Worm (Caenorhabditis elegans) whole organism, early embryonic: ENCODE measurements around the gene rga-3.

Experiments
- B0310.2 ChIP-seq: sonication (generic microtip); optimal IDR thresholded peaks from 2 replicates; lab custom pipeline; 2016; ENCODE audit warnings: mild to moderate bottlenecking, missing genetic modification characterization, missing compliant biosample characterization
- F13C5.2 ChIP-seq: sonication (generic microtip); optimal IDR thresholded peaks from 2 replicates; lab custom pipeline; 2017; ENCODE audit warnings: mild to moderate bottlenecking, missing genetic modification characterization, inconsistent platforms, missing compliant biosample characterization
- aly-1 ChIP-seq: sonication (generic microtip); optimal IDR thresholded peaks from 2 replicates; lab custom pipeline; 2016; ENCODE audit warnings: missing genetic modification characterization, missing compliant biosample characterization
- ama-1 ChIP-seq: fragments of 150-350 bp; optimal IDR thresholded peaks from 2 replicates; lab custom pipeline; 2014
- ceh-13 ChIP-seq: fragments of 200-800 bp; sonication (Bioruptor generic); optimal IDR thresholded peaks from 2 replicates; lab custom pipeline; 2018; ENCODE audit warnings: mild to moderate bottlenecking, missing genetic modification characterization, missing compliant biosample characterization
- ceh-36 ChIP-seq: sonication (generic microtip); optimal IDR thresholded peaks from 2 replicates; lab custom pipeline; 2016; ENCODE audit warnings: missing genetic modification characterization, inconsistent platforms, missing compliant biosample characterization
- ets-7 ChIP-seq: sonication (generic microtip); optimal IDR thresholded peaks from 2 replicates; lab custom pipeline; 2016; ENCODE audit warnings: missing genotype, missing genetic modification characterization, missing compliant biosample characterization
- flt-1 ChIP-seq: fragments of 200-800 bp; sonication (Bioruptor generic); IDR thresholded peaks from 2 replicates; pipeline ENCODE4 v1.3.6; 2022; ENCODE audit warnings: missing genetic modification characterization, missing compliant biosample characterization
- hmbx-1 ChIP-seq: sonication (generic microtip); optimal IDR thresholded peaks from 2 replicates; lab custom pipeline; 2016; ENCODE audit warnings: mild to moderate bottlenecking, missing genetic modification characterization, missing compliant biosample characterization
- hmg-4 ChIP-seq: fragments of 200-800 bp; sonication (Bioruptor generic); optimal IDR thresholded peaks from 2 replicates; lab custom pipeline; 2018; ENCODE audit warnings: mild to moderate bottlenecking, missing genetic modification characterization, missing compliant biosample characterization
- hnd-1 ChIP-seq: sonication (generic microtip); optimal IDR thresholded peaks from 2 replicates; lab custom pipeline; 2016; ENCODE audit warnings: missing genetic modification characterization, missing compliant biosample characterization
- pes-1 ChIP-seq: fragments of 200-800 bp; sonication (Bioruptor generic); IDR thresholded peaks from 2 replicates; pipeline ENCODE4 v1.3.6; 2022; ENCODE audit warnings: missing genetic modification reagents, missing genetic modification characterization, missing compliant biosample characterization
- scrt-1 ChIP-seq: fragments of 200-800 bp; sonication (Bioruptor generic); IDR thresholded peaks from 2 replicates; pipeline ENCODE4 v1.3.6; 2022; ENCODE audit warnings: missing genetic modification characterization, missing compliant biosample characterization
- sea-1 ChIP-seq: fragments of 200-800 bp; sonication (Bioruptor generic); conservative IDR thresholded peaks from 2 replicates; pipeline ENCODE4 v1.3.6; 2022; ENCODE audit warnings: missing genetic modification characterization, missing compliant biosample characterization
- tbx-11 ChIP-seq: fragments of 200-800 bp; sonication (Bioruptor generic); IDR thresholded peaks from 2 replicates; pipeline ENCODE4 v1.3.6; 2022; ENCODE audit warnings: missing genetic modification characterization, missing compliant biosample characterization
- tbx-37 ChIP-seq: fragments of 200-800 bp; sonication (Bioruptor generic); conservative IDR thresholded peaks from 2 replicates; pipeline ENCODE4 v1.3.6; 2022; ENCODE audit warnings: missing genetic modification reagents, missing genetic modification characterization, missing compliant biosample characterization
- tra-4 ChIP-seq: sonication (generic microtip); optimal IDR thresholded peaks from 2 replicates; lab custom pipeline; 2017; ENCODE audit warnings: missing genetic modification characterization, missing compliant biosample characterization

The rga-3 gene

ce11 chrV:5704467-5704866 is 13.2 kb upstream of the rga-3 start:
- TF ChIP-seq hnd-1 (tag; lab: Kevin White, UChicago) (no peak), hmbx-1 (tag; lab: Kevin White, UChicago) (no peak), tra-4 (tag; lab: Kevin White, UChicago) (no peak), ama-1 (lab: Kevin White, UChicago) (no peak), ceh-13 (GFP tag; lab: Kevin White, UChicago) (no peak), pes-1 (GFP tag; lab: Robert Waterston, UW) (no peak), F13C5.2 (tag; lab: Kevin White, UChicago) (no peak), sea-1 (no peak), scrt-1 (GFP tag; lab: Robert Waterston, UW) (no peak), flt-1 (GFP tag; lab: Robert Waterston, UW) (no peak), tbx-37 (GFP tag; lab: Robert Waterston, UW) (no peak), ets-7 (tag; lab: Kevin White, UChicago) (no peak), aly-1 (tag; lab: Kevin White, UChicago) (no peak), B0310.2 (tag; lab: Kevin White, UChicago) (no peak), ceh-36 (tag; lab: Kevin White, UChicago) (no peak), hmg-4 (GFP tag; lab: Kevin White, UChicago) (no peak), tbx-11 (GFP tag; lab: Robert Waterston, UW) (no peak)

DNA sequence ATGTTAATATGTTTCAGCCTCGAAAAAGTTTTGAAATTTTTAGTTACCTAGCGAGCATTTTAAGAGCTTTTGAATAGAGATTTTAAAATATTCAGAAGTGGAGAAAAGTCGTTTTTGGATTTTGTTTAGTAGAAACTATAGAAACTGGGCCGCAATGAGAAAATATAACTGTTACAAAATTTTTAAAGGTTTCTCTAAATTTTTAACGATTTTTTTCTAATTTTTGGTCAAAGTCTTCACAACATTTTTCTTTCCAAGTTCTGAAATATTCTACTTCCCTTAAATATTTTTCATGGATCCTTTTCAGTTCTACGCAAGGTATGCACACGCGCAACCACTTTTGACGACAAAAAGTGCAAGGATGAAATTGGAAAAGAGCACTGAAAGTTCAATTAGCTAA is 12.2 kb upstream of the rga-3 start, which contains the start of gene peli-1:
Gene peli-1, plus strand, starts transcription at position 301 of the 400 bp plus-strand sequence.
- TF ChIP-seq flt-1 (GFP tag; lab: Robert Waterston, UW) (no peak), tra-4 (tag; lab: Kevin White, UChicago) (no peak), aly-1 (tag; lab: Kevin White, UChicago) (no peak), hmbx-1 (tag; lab: Kevin White, UChicago) (no peak), scrt-1 (GFP tag; lab: Robert Waterston, UW) (no peak)

DNA sequence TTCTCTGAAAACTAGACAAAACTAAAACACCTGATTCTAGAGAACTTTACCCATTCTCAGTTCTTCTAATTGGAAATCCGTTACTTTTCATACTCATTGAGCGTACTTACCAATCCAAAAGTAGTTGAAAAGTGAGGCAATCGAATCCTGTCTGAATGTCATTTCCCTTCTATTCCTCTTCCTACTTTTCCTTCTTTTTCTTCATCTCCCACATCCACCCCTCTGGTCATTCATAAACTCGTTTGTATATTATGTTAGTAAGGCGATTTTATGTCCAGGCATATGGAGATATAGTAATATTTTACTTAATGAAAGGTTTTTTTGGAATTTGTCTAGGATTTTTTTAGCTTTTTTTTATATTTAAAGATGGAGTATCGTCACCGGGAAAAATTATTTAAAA is 9.4 kb upstream of the rga-3 start:
- TF ChIP-seq tbx-37 (GFP tag; lab: Robert Waterston, UW) (no peak), ceh-13 (GFP tag; lab: Kevin White, UChicago) (no peak), B0310.2 (tag; lab: Kevin White, UChicago) (no peak), scrt-1 (GFP tag; lab: Robert Waterston, UW) (no peak), F13C5.2 (tag; lab: Kevin White, UChicago) (no peak), tbx-11 (GFP tag; lab: Robert Waterston, UW) (no peak), ets-7 (tag; lab: Kevin White, UChicago) (no peak), ama-1 (lab: Kevin White, UChicago) (no peak), aly-1 (tag; lab: Kevin White, UChicago) (no peak)

DNA sequence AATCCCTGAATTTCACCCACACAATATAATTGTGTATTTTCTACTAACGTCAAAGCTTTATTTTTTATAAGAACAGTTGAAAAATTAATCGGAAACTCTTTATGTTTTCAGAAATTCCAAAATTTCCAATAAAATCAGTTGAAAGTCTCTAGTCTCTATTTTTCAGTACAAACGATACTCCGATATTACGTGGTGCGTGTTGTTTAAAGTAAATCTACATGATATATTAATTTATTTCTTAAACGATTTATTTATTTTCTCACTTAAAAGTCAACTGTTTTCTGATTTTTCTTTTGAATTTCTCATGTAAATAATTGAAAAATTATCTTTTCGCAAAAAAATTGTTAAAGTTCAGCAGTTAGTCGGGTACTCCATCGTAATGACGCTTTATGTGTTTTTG is 5.5 kb upstream of the rga-3 start:
- TF ChIP-seq flt-1 (GFP tag; lab: Robert Waterston, UW): no peak
- TF ChIP-seq aly-1 (tag; lab: Kevin White, UChicago): no peak
- TF ChIP-seq scrt-1 (GFP tag; lab: Robert Waterston, UW): no peak
- no peak for TF ChIP-seq tbx-11 (GFP tag; lab: Robert Waterston, UW)

DNA sequence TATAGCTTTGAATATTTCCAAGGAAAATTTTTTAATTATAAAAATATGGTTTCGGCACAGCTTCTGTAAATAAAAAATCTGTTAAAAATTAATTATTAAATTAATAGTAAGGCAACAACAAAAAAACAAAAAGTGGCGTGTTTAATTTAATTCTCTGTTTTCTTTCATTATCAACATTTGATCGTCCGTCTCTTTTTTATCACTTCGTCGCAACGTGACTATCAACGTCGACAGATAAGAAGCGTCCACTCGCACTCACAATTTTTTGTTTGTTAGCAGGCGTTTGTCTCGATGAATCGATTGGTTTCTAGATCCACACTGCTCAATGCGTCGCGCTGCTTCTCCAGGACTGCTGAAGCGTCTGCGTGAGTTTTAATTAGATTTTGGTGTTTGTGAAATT is 5.0 kb upstream of the rga-3 start, which contains the start of gene gcst-1:
Gene gcst-1, plus strand, starts transcription at position 277 of the 400 bp plus-strand sequence.
- no peak for TF ChIP-seq flt-1 (GFP tag; lab: Robert Waterston, UW)
- TF ChIP-seq hnd-1 (tag; lab: Kevin White, UChicago): no peak
- no peak for TF ChIP-seq ets-7 (tag; lab: Kevin White, UChicago)
- no peak for TF ChIP-seq scrt-1 (GFP tag; lab: Robert Waterston, UW)
- TF ChIP-seq hmg-4 (GFP tag; lab: Kevin White, UChicago): no peak
- TF ChIP-seq ama-1 (lab: Kevin White, UChicago): no peak
- TF ChIP-seq hmbx-1 (tag; lab: Kevin White, UChicago): no peak
- no peak for TF ChIP-seq tbx-37 (GFP tag; lab: Robert Waterston, UW)
- TF ChIP-seq tra-4 (tag; lab: Kevin White, UChicago): no peak
- TF ChIP-seq ceh-36 (tag; lab: Kevin White, UChicago): no peak
- no peak for TF ChIP-seq pes-1 (GFP tag; lab: Robert Waterston, UW)
- no peak for TF ChIP-seq F13C5.2 (tag; lab: Kevin White, UChicago)
- TF ChIP-seq ceh-13 (GFP tag; lab: Kevin White, UChicago): no peak
- TF ChIP-seq tbx-11 (GFP tag; lab: Robert Waterston, UW): no peak
- TF ChIP-seq B0310.2 (tag; lab: Kevin White, UChicago): no peak
- TF ChIP-seq aly-1 (tag; lab: Kevin White, UChicago): no peak
- TF ChIP-seq sea-1: no peak

ce11 chrV:5713510-5713909 is 4.2 kb upstream of the rga-3 start:
- no peak for TF ChIP-seq ama-1 (lab: Kevin White, UChicago)
- no peak for TF ChIP-seq ceh-13 (GFP tag; lab: Kevin White, UChicago)
- TF ChIP-seq aly-1 (tag; lab: Kevin White, UChicago): no peak

- TF ChIP-seq flt-1 (GFP tag; lab: Robert Waterston, UW) (no peak), ceh-36 (tag; lab: Kevin White, UChicago) (no peak), F13C5.2 (tag; lab: Kevin White, UChicago) (no peak), tbx-37 (GFP tag; lab: Robert Waterston, UW) (no peak), aly-1 (tag; lab: Kevin White, UChicago) (no peak), B0310.2 (tag; lab: Kevin White, UChicago) (no peak), ets-7 (tag; lab: Kevin White, UChicago) (no peak), pes-1 (GFP tag; lab: Robert Waterston, UW) (no peak), ceh-13 (GFP tag; lab: Kevin White, UChicago) (no peak), hmg-4 (GFP tag; lab: Kevin White, UChicago) (no peak)
These were observed 1.2 kb upstream of the rga-3 start, which contains the start of gene K09H11.9 for ce11 chrV:5716508-5716907. Gene K09H11.9, minus strand, starts transcription at chrV:5716608.
